Worm (Caenorhabditis elegans) whole organism, late embryonic: ENCODE results near the gene Y47D7A.12.

Experiments used
- C08G9.2 ChIP-seq: sonication (generic microtip); optimal IDR thresholded peaks from 2 replicates; lab custom pipeline; 2016; ENCODE audit warnings: mild to moderate bottlenecking, missing genetic modification characterization, moderate library complexity, missing compliant biosample characterization
- C38D4.7 ChIP-seq: fragments of 200-800 bp; sonication (Bioruptor generic); optimal IDR thresholded peaks from 2 replicates; lab custom pipeline; 2018; ENCODE audit warnings: mild to moderate bottlenecking, missing genetic modification characterization, moderate library complexity, missing compliant biosample characterization
- F13H6.1 ChIP-seq: sonication (generic microtip); optimal IDR thresholded peaks from 2 replicates; lab custom pipeline; 2016; ENCODE audit warnings: missing genetic modification characterization, missing compliant biosample characterization
- K02D7.2 ChIP-seq: sonication (generic microtip); optimal IDR thresholded peaks from 2 replicates; lab custom pipeline; 2017; ENCODE audit warnings: mild to moderate bottlenecking, missing genetic modification characterization, missing compliant biosample characterization
- T23F11.4 ChIP-seq: fragments of 200-800 bp; sonication (Bioruptor generic); optimal IDR thresholded peaks from 2 replicates; lab custom pipeline; 2018; ENCODE audit warnings: mild to moderate bottlenecking, missing genetic modification characterization, missing compliant biosample characterization
- Y22D7AL.16 ChIP-seq: sonication (generic microtip); optimal IDR thresholded peaks from 2 replicates; lab custom pipeline; 2016; ENCODE audit warnings: missing genetic modification characterization, missing compliant biosample characterization
- ahr-1 ChIP-seq: sonication (generic microtip); optimal IDR thresholded peaks from 2 replicates; lab custom pipeline; 2016; ENCODE audit warnings: missing genetic modification characterization, missing compliant biosample characterization
- ceh-14 ChIP-seq: sonication (generic microtip); optimal IDR thresholded peaks from 2 replicates; lab custom pipeline; 2016; ENCODE audit warnings: missing genotype, missing genetic modification characterization, missing compliant biosample characterization
- ceh-19 ChIP-seq: fragments of 200-800 bp; sonication (Bioruptor generic); optimal IDR thresholded peaks from 2 replicates; lab custom pipeline; 2018; ENCODE audit warnings: mild to moderate bottlenecking, missing genetic modification characterization, missing compliant biosample characterization
- ceh-2 ChIP-seq: sonication (generic microtip); optimal IDR thresholded peaks from 2 replicates; lab custom pipeline; 2016; ENCODE audit warnings: missing genotype, missing genetic modification characterization, missing compliant biosample characterization
- ceh-22 ChIP-seq: sonication (generic microtip); optimal IDR thresholded peaks from 2 replicates; lab custom pipeline; 2017; ENCODE audit warnings: missing biosample characterization, missing genetic modification characterization
- ceh-24 ChIP-seq: sonication (generic microtip); optimal IDR thresholded peaks from 2 replicates; lab custom pipeline; 2016; ENCODE audit warnings: mild to moderate bottlenecking, missing genetic modification characterization, missing compliant biosample characterization
- ceh-6 ChIP-seq: fragments of 200-800 bp; sonication (Bioruptor generic); optimal IDR thresholded peaks from 2 replicates; lab custom pipeline; 2018; ENCODE audit warnings: mild to moderate bottlenecking, missing genetic modification characterization, missing compliant biosample characterization
- ceh-9 ChIP-seq: sonication (generic microtip); optimal IDR thresholded peaks from 2 replicates; lab custom pipeline; 2016; ENCODE audit warnings: mild to moderate bottlenecking, missing genetic modification characterization, inconsistent platforms, missing compliant biosample characterization
- che-1 ChIP-seq: sonication (generic microtip); optimal IDR thresholded peaks from 2 replicates; lab custom pipeline; 2016; ENCODE audit warnings: mild to moderate bottlenecking, missing genetic modification characterization, missing compliant biosample characterization
- dmd-4 ChIP-seq: sonication (generic microtip); optimal IDR thresholded peaks from 2 replicates; lab custom pipeline; 2016; ENCODE audit warnings: borderline replicate concordance, missing genetic modification characterization, missing compliant biosample characterization
- dve-1 ChIP-seq: sonication (generic microtip); optimal IDR thresholded peaks from 2 replicates; lab custom pipeline; 2017; ENCODE audit warnings: antibody characterized with exemption, mild to moderate bottlenecking, missing genetic modification characterization, missing compliant biosample characterization
- elt-2 ChIP-seq: sonication (generic microtip); optimal IDR thresholded peaks from 2 replicates; lab custom pipeline; 2016; ENCODE audit warnings: missing genetic modification reagents, missing genetic modification characterization, missing compliant biosample characterization
- elt-4 ChIP-seq: sonication (generic microtip); optimal IDR thresholded peaks from 2 replicates; lab custom pipeline; 2016; ENCODE audit warnings: missing genetic modification characterization, missing compliant biosample characterization
- ets-4 ChIP-seq: sonication (generic microtip); optimal IDR thresholded peaks from 2 replicates; lab custom pipeline; 2016; ENCODE audit warnings: missing genetic modification characterization, missing compliant biosample characterization
- eyg-1 ChIP-seq: sonication (generic microtip); optimal IDR thresholded peaks from 2 replicates; lab custom pipeline; 2016; ENCODE audit warnings: missing genotype, missing genetic modification characterization, missing compliant biosample characterization
- fkh-10 ChIP-seq: fragments of 150-350 bp; optimal IDR thresholded peaks from 2 replicates; lab custom pipeline; 2014; ENCODE audit warnings: missing biosample characterization, missing genetic modification reagents, missing genetic modification characterization
- hlh-30 ChIP-seq: sonication (generic microtip); optimal IDR thresholded peaks from 2 replicates; lab custom pipeline; 2017; ENCODE audit warnings: antibody characterized with exemption, missing genetic modification characterization, missing compliant biosample characterization; ENCODE audit not compliant: insufficient read depth
- hlh-8 ChIP-seq: sonication (generic microtip); optimal IDR thresholded peaks from 2 replicates; lab custom pipeline; 2016; ENCODE audit warnings: missing genotype, missing genetic modification characterization, missing compliant biosample characterization
- lim-6 ChIP-seq: sonication (generic microtip); optimal IDR thresholded peaks from 2 replicates; lab custom pipeline; 2016; ENCODE audit warnings: missing genetic modification characterization, missing compliant biosample characterization
- lin-11 ChIP-seq: fragments of 200-800 bp; sonication (Bioruptor generic); optimal IDR thresholded peaks from 2 replicates; lab custom pipeline; 2018; ENCODE audit warnings: mild to moderate bottlenecking, missing genetic modification characterization, missing compliant biosample characterization
- nhr-11 ChIP-seq: fragments of 150-350 bp; optimal IDR thresholded peaks from 2 replicates; lab custom pipeline; 2014; ENCODE audit warnings: missing biosample characterization, missing genetic modification characterization
- npax-4 ChIP-seq: sonication (generic microtip); optimal IDR thresholded peaks from 2 replicates; lab custom pipeline; 2016; ENCODE audit warnings: missing genetic modification characterization, missing compliant biosample characterization
- odd-2 ChIP-seq: sonication (generic microtip); optimal IDR thresholded peaks from 2 replicates; lab custom pipeline; 2017; ENCODE audit warnings: antibody characterized with exemption, mild to moderate bottlenecking, missing genetic modification characterization, missing compliant biosample characterization
- pat-9 ChIP-seq: fragments of 200-800 bp; sonication (Bioruptor generic); optimal IDR thresholded peaks from 2 replicates; lab custom pipeline; 2018; ENCODE audit warnings: mild to moderate bottlenecking, missing genetic modification characterization, moderate library complexity, missing compliant biosample characterization
- pax-1 ChIP-seq: fragments of 150-350 bp; optimal IDR thresholded peaks from 2 replicates; lab custom pipeline; 2014; ENCODE audit warnings: missing biosample characterization, missing genetic modification characterization
- pha-2 ChIP-seq: sonication (generic microtip); optimal IDR thresholded peaks from 2 replicates; lab custom pipeline; 2017; ENCODE audit warnings: mild to moderate bottlenecking, missing genetic modification characterization, missing compliant biosample characterization
- pqm-1 ChIP-seq: sonication (generic microtip); optimal IDR thresholded peaks from 2 replicates; lab custom pipeline; 2016; ENCODE audit warnings: missing genetic modification characterization, missing compliant biosample characterization
- ref-2 ChIP-seq: sonication (generic microtip); optimal IDR thresholded peaks from 2 replicates; lab custom pipeline; 2016; ENCODE audit warnings: missing genetic modification characterization, missing compliant biosample characterization
- rnt-1 ChIP-seq: sonication (generic microtip); optimal IDR thresholded peaks from 2 replicates; lab custom pipeline; 2016; ENCODE audit warnings: missing genetic modification characterization, missing compliant biosample characterization
- sox-4 ChIP-seq: sonication (generic microtip); optimal IDR thresholded peaks from 2 replicates; lab custom pipeline; 2017; ENCODE audit warnings: mild to moderate bottlenecking, missing genetic modification characterization, inconsistent platforms, missing compliant biosample characterization
- tbx-7 ChIP-seq: sonication (generic microtip); optimal IDR thresholded peaks from 2 replicates; lab custom pipeline; 2016; ENCODE audit warnings: missing genotype, missing genetic modification characterization, missing compliant biosample characterization
- ttx-3 ChIP-seq: sonication (generic microtip); optimal IDR thresholded peaks from 2 replicates; lab custom pipeline; 2016; ENCODE audit warnings: missing genetic modification reagents, missing genetic modification characterization, missing compliant biosample characterization
- unc-55 ChIP-seq: sonication (generic microtip); optimal IDR thresholded peaks from 2 replicates; lab custom pipeline; 2017; ENCODE audit warnings: missing biosample characterization, missing genetic modification reagents, missing genetic modification characterization
- unc-86 ChIP-seq: sonication (generic microtip); optimal IDR thresholded peaks from 2 replicates; lab custom pipeline; 2016; ENCODE audit warnings: missing genetic modification characterization, missing compliant biosample characterization
- ztf-16 ChIP-seq: sonication (generic microtip); optimal IDR thresholded peaks from 2 replicates; lab custom pipeline; 2017; ENCODE audit warnings: missing genetic modification characterization, missing compliant biosample characterization

Gene Y47D7A.12

DNA sequence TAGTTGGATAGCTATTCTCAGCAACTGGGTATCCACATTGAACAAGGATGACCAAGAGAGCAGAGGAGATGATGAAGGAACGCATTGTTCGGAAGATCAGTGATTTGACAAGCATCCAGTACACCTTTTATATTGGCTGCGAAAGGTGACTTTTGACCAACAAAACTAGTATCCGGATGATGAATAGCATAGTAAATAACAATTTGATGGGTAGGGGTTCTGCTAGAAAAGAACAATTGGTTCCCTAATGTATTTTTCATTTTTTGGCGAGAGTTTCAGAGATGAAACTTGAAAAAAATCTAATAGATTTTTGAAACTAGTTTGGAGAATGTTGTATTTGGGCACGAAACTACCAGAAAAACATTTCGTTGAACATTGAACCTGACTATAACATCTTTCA is 1.3 kb downstream of the Y47D7A.12 start, which contains the start of gene Y47D7A.11:
Gene Y47D7A.11 (minus strand): TSS at position 101 of the 400 bp plus-strand sequence.
- no peak for TF ChIP-seq hlh-8
- TF ChIP-seq eyg-1 (tag; lab: Kevin White, UChicago), result no peak
- no peak for TF ChIP-seq Y22D7AL.16
- TF ChIP-seq, all 69 proteins: peak for 0

DNA sequence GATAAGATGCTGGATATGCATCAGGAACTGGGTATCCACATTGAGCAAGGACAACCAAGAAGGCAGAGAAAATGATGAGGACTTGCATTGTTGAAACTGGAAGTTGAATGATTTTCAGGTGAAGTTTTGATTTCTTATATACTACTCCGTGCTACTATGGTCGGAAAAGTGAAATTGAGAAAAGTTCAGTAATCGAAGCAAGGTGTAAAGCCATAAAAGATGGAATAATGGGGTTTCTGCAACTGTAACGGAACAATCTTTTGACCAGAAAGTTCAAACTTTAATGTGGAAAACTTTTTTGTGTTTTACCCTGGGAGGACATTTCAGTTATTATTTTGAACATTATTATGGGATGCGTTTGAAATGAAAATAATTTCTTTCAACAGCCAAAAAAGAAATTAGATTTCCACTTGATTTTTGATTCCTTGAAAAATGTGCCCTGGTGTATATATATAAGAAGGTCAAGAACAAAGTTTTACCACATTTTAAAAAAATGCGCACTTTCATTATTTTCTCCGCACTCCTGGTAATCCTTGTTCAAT is 5.5 kb downstream of the Y47D7A.12 start, which contains the start of the genes Y47D7A.9 and Y47D7A.19:
Gene Y47D7A.9 (minus strand): TSS at position 101 of the 542 bp plus-strand sequence.
Gene Y47D7A.19 (plus strand): TSS at position 492 of the 542 bp plus-strand sequence.
- TF ChIP-seq sox-4 (tag; lab: Kevin White, UChicago) (no peak), ref-2 (no peak), che-1 (tag; lab: Kevin White, UChicago) (no peak), nhr-11 (tag; lab: Kevin White, UChicago) (no peak), tbx-7 (tag; lab: Kevin White, UChicago) (no peak), F13H6.1 (no peak), npax-4 (tag; lab: Kevin White, UChicago) (no peak)

DNA sequence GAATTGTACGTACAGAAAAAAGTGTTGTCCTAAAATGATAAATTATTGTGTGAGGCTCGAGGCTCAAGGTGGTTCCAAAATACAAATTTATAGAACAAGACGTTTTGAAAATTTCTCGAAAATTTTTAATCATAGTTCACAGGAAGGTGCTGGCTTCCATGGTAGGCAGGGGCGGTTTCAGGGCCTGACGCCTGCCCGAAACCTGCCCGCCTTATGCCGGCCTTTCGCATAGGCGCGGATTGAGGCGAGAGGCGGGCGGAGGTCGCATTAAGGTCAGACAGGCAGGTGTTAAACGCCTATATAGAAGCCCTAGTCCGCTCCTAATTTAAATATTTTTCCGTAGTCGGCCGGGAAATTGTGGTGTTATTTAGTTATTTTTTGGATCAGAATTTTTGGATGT is 6.4 kb downstream of the Y47D7A.12 start:
- TF ChIP-seq rnt-1 (no peak), pax-1 (tag; lab: Kevin White, UChicago) (no peak), hlh-8 (no peak), ceh-19 (GFP tag; lab: Kevin White, UChicago) (no peak), hlh-30 (tag; lab: Kevin White, UChicago) (no peak), ztf-16 (tag; lab: Kevin White, UChicago) (no peak), pqm-1 (no peak), eyg-1 (tag; lab: Kevin White, UChicago) (no peak), ceh-2 (tag; lab: Kevin White, UChicago) (no peak), ahr-1 (tag; lab: Kevin White, UChicago) (no peak), odd-2 (no peak), nhr-11 (tag; lab: Kevin White, UChicago) (no peak), unc-86 (tag; lab: Kevin White, UChicago) (no peak), ets-4 (no peak), ceh-22 (tag; lab: Kevin White, UChicago) (no peak), unc-55 (GFP tag; lab: Kevin White, UChicago) (no peak)

ce11 chrV:4422127-4422526 is 7.3 kb downstream of the Y47D7A.12 start, which contains the start of gene skr-7:
TSS of gene skr-7 (plus strand) at chrV:4422427.
- TF ChIP-seq ceh-14 (tag; lab: Kevin White, UChicago) (no peak), elt-2 (tag; lab: Kevin White, UChicago) (no peak), fkh-10 (GFP tag; lab: Kevin White, UChicago) (no peak), dmd-4 (tag; lab: Kevin White, UChicago) (no peak), pha-2 (tag; lab: Kevin White, UChicago) (no peak), ceh-6 (GFP tag; lab: Kevin White, UChicago) (no peak), elt-4 (tag; lab: Kevin White, UChicago) (no peak)

ce11 chrV:4421475-4421874 is 8.0 kb downstream of the Y47D7A.12 start, which contains the start of gene skr-14:
TSS of gene skr-14 (minus strand) at chrV:4421575.
- TF ChIP-seq C08G9.2 (tag; lab: Kevin White, UChicago) (no peak), ceh-9 (tag; lab: Kevin White, UChicago) (no peak), nhr-11 (tag; lab: Kevin White, UChicago) (no peak), lin-11 (no peak), pat-9 (no peak), K02D7.2 (tag; lab: Kevin White, UChicago) (no peak), lim-6 (no peak), ceh-24 (no peak), dve-1 (tag; lab: Kevin White, UChicago) (no peak), T23F11.4 (no peak), dmd-4 (tag; lab: Kevin White, UChicago) (no peak), C38D4.7 (no peak), ttx-3 (tag; lab: Kevin White, UChicago) (no peak)
